Fruit fly (Drosophila melanogaster): Measurements from ENCODE around the gene CG16756.

DNA sequence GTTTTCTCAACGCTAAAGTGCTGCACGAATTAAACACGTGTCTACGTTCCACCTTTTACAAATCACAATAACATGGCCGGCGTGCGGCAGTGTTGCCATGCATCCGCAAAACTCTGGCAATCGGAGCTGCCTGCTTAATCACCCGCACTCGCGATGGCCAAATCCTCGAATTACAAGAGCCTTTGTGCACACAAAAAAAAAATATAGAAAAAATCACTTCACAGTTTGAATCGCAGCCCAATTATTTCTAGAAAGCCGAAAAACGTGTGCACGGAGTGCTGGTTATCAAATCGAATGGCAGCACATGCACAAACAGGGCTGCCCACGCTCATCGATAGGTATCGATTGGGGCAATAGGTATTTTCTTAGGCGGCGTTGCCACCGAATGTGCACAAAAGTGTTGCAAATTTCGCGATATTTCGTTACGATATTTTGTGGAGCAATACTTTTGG lies 6.7 kb upstream of the CG16756 start, which contains the start of gene spoon:
- no peak for TF ChIP-seq CG7045 (GFP tag; optimal IDR thresholded peaks at IDR 0.05)
- TF ChIP-seq CG1620 (GFP tag; optimal IDR thresholded peaks at IDR 0.05), result peak; percentile 54
- TF ChIP-seq tj (GFP tag; optimal IDR thresholded peaks at IDR 0.05), result no peak
- peak; percentile 98 for TF ChIP-seq Mnt (GFP tag; optimal IDR thresholded peaks at IDR 0.05)
- no peak for TF ChIP-seq kay (GFP tag; ENCODE audit: borderline replicate concordance)
- TF ChIP-seq Hr96 (GFP tag; optimal IDR thresholded peaks at IDR 0.05), result peak; percentile 74
- TF ChIP-seq bab1 (GFP tag; optimal IDR thresholded peaks at IDR 0.05), result no peak
- no peak for TF ChIP-seq CG33017 (tag; optimal IDR thresholded peaks at IDR 0.05)
- no peak for TF ChIP-seq pad (GFP tag; optimal IDR thresholded peaks at IDR 0.05)
- no peak for TF ChIP-seq toe (GFP tag; optimal IDR thresholded peaks at IDR 0.05)
- TF ChIP-seq Crg-1 (GFP tag; optimal IDR thresholded peaks at IDR 0.05), result peak; percentile 58
